Fruit fly (Drosophila melanogaster) whole organism, prepupa: Measurements from ENCODE around the gene CG14546.

Source experiments
- Blimp-1 ChIP-seq: fragments of 200-800 bp; sonication (Bioruptor generic); optimal IDR thresholded peaks from 3 replicates; lab custom pipeline; 2017; ENCODE audit warnings: missing biosample characterization, missing genetic modification characterization, mild to moderate bottlenecking, moderate library complexity, missing genetic modification reagents
- CG10631 ChIP-seq: fragments of 200-800 bp; sonication (Bioruptor generic); optimal IDR thresholded peaks from 2 replicates; lab custom pipeline; 2016; ENCODE audit warnings: missing biosample characterization, missing genetic modification characterization
- CG10669 ChIP-seq: fragments of 200-800 bp; sonication (Bioruptor generic); optimal IDR thresholded peaks from 3 replicates; lab custom pipeline; 2018; ENCODE audit warnings: missing biosample characterization, mild to moderate bottlenecking, missing genetic modification characterization, moderate library complexity
- CG11294 ChIP-seq: fragments of 200-800 bp; sonication (Bioruptor generic); IDR thresholded peaks from 2 replicates; pipeline ENCODE4 v1.3.6; 2022; ENCODE audit warnings: missing biosample characterization, missing genetic modification characterization
- CG11762 ChIP-seq: fragments of 200-800 bp; sonication (Bioruptor generic); optimal IDR thresholded peaks from 3 replicates; lab custom pipeline; 2016; ENCODE audit warnings: missing biosample characterization, missing genetic modification characterization; ENCODE audit not compliant: insufficient read depth
- CG11902 ChIP-seq: fragments of 200-800 bp; sonication (Bioruptor generic); optimal IDR thresholded peaks from 3 replicates; lab custom pipeline; 2016; ENCODE audit warnings: missing biosample characterization, missing genetic modification characterization
- CG15336 ChIP-seq: fragments of 200-800 bp; sonication (Bioruptor generic); IDR thresholded peaks from 2 replicates; pipeline ENCODE4 v1.3.6; 2022; ENCODE audit warnings: missing biosample characterization, missing genetic modification characterization
- CG1621 ChIP-seq: fragments of 200-800 bp; sonication (Bioruptor generic); optimal IDR thresholded peaks from 3 replicates; lab custom pipeline; 2018; ENCODE audit warnings: missing biosample characterization, mild to moderate bottlenecking, missing genetic modification characterization
- CG16779 ChIP-seq: fragments of 200-800 bp; sonication (Bioruptor generic); optimal IDR thresholded peaks from 3 replicates; lab custom pipeline; 2017; ENCODE audit warnings: missing biosample characterization, mild to moderate bottlenecking, missing genetic modification characterization
- CG31627 ChIP-seq: fragments of 200-800 bp; sonication (Bioruptor generic); optimal IDR thresholded peaks from 3 replicates; lab custom pipeline; 2016; ENCODE audit warnings: missing biosample characterization, missing genetic modification characterization
- CG32006 ChIP-seq: fragments of 200-800 bp; sonication (Bioruptor generic); optimal IDR thresholded peaks from 3 replicates; lab custom pipeline; 2017; ENCODE audit warnings: missing biosample characterization, mild to moderate bottlenecking, missing genetic modification characterization
- CG34406 ChIP-seq: fragments of 200-800 bp; sonication (Bioruptor generic); optimal IDR thresholded peaks from 3 replicates; lab custom pipeline; 2016; ENCODE audit warnings: missing biosample characterization, missing genetic modification characterization
- CG3919 ChIP-seq: fragments of 200-800 bp; sonication (Bioruptor generic); optimal IDR thresholded peaks from 3 replicates; lab custom pipeline; 2016; ENCODE audit warnings: missing biosample characterization, missing genetic modification characterization
- CG4318 ChIP-seq: fragments of 200-800 bp; sonication (Bioruptor generic); optimal IDR thresholded peaks from 3 replicates; lab custom pipeline; 2017; ENCODE audit warnings: missing biosample characterization, mild to moderate bottlenecking, missing genetic modification characterization
- CG6163 ChIP-seq: fragments of 200-800 bp; sonication (Bioruptor generic); IDR thresholded peaks from 3 replicates; pipeline ENCODE4 v1.3.6; 2022; ENCODE audit warnings: missing biosample characterization, missing genetic modification characterization
- CG6276 ChIP-seq: fragments of 200-800 bp; sonication (Bioruptor generic); optimal IDR thresholded peaks from 2 replicates; lab custom pipeline; 2017; ENCODE audit warnings: missing biosample characterization, mild to moderate bottlenecking, missing genetic modification characterization
- CG6792 ChIP-seq: fragments of 200-800 bp; sonication (Bioruptor generic); optimal IDR thresholded peaks from 3 replicates; lab custom pipeline; 2016; ENCODE audit warnings: missing biosample characterization, missing genetic modification characterization
- CG6808 ChIP-seq: fragments of 200-800 bp; sonication (Bioruptor generic); optimal IDR thresholded peaks from 3 replicates; lab custom pipeline; 2017; ENCODE audit warnings: missing biosample characterization, missing genetic modification characterization, mild to moderate bottlenecking, moderate library complexity, missing genetic modification reagents
- CG8119 ChIP-seq: fragments of 200-800 bp; sonication (Bioruptor generic); IDR thresholded peaks from 3 replicates; pipeline ENCODE4 v1.3.6; 2022; ENCODE audit warnings: missing biosample characterization, missing genetic modification characterization
- CG8319 ChIP-seq: fragments of 200-800 bp; sonication (Bioruptor generic); optimal IDR thresholded peaks from 3 replicates; lab custom pipeline; 2016; ENCODE audit warnings: missing biosample characterization, missing genetic modification characterization
- CG8632 ChIP-seq: fragments of 200-800 bp; sonication (Bioruptor generic); optimal IDR thresholded peaks from 3 replicates; lab custom pipeline; 2016; ENCODE audit warnings: missing biosample characterization, missing genetic modification characterization
- CG9139 ChIP-seq: fragments of 200-800 bp; sonication (Bioruptor generic); optimal IDR thresholded peaks from 3 replicates; lab custom pipeline; 2017; ENCODE audit warnings: missing biosample characterization, mild to moderate bottlenecking, missing genetic modification characterization
- Eip75B ChIP-seq: fragments of 200-800 bp; sonication (Bioruptor generic); optimal IDR thresholded peaks from 3 replicates; lab custom pipeline; 2016; ENCODE audit warnings: missing biosample characterization, missing genetic modification characterization
- Eip78C ChIP-seq: fragments of 200-800 bp; sonication (Bioruptor generic); peaks from one replicate; lab custom pipeline; 2016; ENCODE audit warnings: missing biosample characterization, missing genetic modification characterization
- Eip93F ChIP-seq: fragments of 200-800 bp; sonication (Bioruptor generic); optimal IDR thresholded peaks from 2 replicates; lab custom pipeline; 2016; ENCODE audit warnings: missing biosample characterization, mild to moderate bottlenecking, missing genetic modification characterization
- Gug ChIP-seq: fragments of 200-800 bp; sonication (Bioruptor generic); IDR thresholded peaks from 2 replicates; pipeline ENCODE4 v1.3.6; 2022; ENCODE audit warnings: missing biosample characterization, missing genetic modification characterization
- Hr38 ChIP-seq: sonication (Bioruptor generic); optimal IDR thresholded peaks from 2 replicates; lab custom pipeline; 2016; ENCODE audit warnings: missing biosample characterization, missing genetic modification characterization
- Hr39 ChIP-seq: fragments of 200-800 bp; sonication (Bioruptor generic); optimal IDR thresholded peaks from 2 replicates; lab custom pipeline; 2016; ENCODE audit warnings: missing biosample characterization, missing genetic modification characterization
- Hr4 ChIP-seq: fragments of 200-800 bp; sonication (Bioruptor generic); optimal IDR thresholded peaks from 3 replicates; lab custom pipeline; 2016; ENCODE audit warnings: missing biosample characterization, missing genetic modification characterization
- Met ChIP-seq: fragments of 200-800 bp; sonication (Bioruptor generic); optimal IDR thresholded peaks from 3 replicates; lab custom pipeline; 2016; ENCODE audit warnings: missing biosample characterization, missing genetic modification characterization
- Smox ChIP-seq: fragments of 200-800 bp; sonication (Bioruptor generic); optimal IDR thresholded peaks from 3 replicates; lab custom pipeline; 2016; ENCODE audit warnings: missing biosample characterization, missing genetic modification characterization
- Sox102F ChIP-seq: fragments of 200-800 bp; sonication (Bioruptor generic); optimal IDR thresholded peaks from 2 replicates; lab custom pipeline; 2016; ENCODE audit warnings: missing biosample characterization, mild to moderate bottlenecking, missing genetic modification characterization
- Sox14 ChIP-seq: fragments of 200-800 bp; sonication (Bioruptor generic); optimal IDR thresholded peaks from 3 replicates; lab custom pipeline; 2016; ENCODE audit warnings: missing biosample characterization, missing genetic modification characterization
- Sox15 ChIP-seq: fragments of 200-800 bp; sonication (Bioruptor generic); optimal IDR thresholded peaks from 3 replicates; lab custom pipeline; 2016; ENCODE audit warnings: missing biosample characterization, missing genetic modification characterization
- achi ChIP-seq: fragments of 200-800 bp; sonication (Bioruptor generic); optimal IDR thresholded peaks from 3 replicates; lab custom pipeline; 2016; ENCODE audit warnings: missing biosample characterization, missing genetic modification characterization
- acj6 ChIP-seq: fragments of 200-800 bp; sonication (Bioruptor generic); optimal IDR thresholded peaks from 3 replicates; lab custom pipeline; 2016; ENCODE audit warnings: missing biosample characterization, missing genetic modification characterization
- cyc ChIP-seq: fragments of 200-800 bp; sonication (Bioruptor generic); optimal IDR thresholded peaks from 3 replicates; lab custom pipeline; 2016; ENCODE audit warnings: missing biosample characterization, missing genetic modification characterization
- dac ChIP-seq: fragments of 200-800 bp; sonication (Bioruptor generic); optimal IDR thresholded peaks from 2 replicates; lab custom pipeline; 2017; ENCODE audit warnings: missing biosample characterization, mild to moderate bottlenecking, missing genetic modification characterization
- dsx ChIP-seq: fragments of 200-800 bp; optimal IDR thresholded peaks from 3 replicates; lab custom pipeline; 2019; ENCODE audit warnings: missing biosample characterization, mild to moderate bottlenecking, missing genetic modification characterization, moderate library complexity; ENCODE audit not compliant: poor library complexity, severe bottlenecking
- eg ChIP-seq: fragments of 200-800 bp; sonication (Bioruptor generic); IDR thresholded peaks from 3 replicates; pipeline ENCODE4 v1.3.6; 2022; ENCODE audit warnings: missing biosample characterization, missing genetic modification characterization
- esn ChIP-seq: fragments of 200-800 bp; sonication (Bioruptor generic); optimal IDR thresholded peaks from 2 replicates; lab custom pipeline; 2016; ENCODE audit warnings: missing biosample characterization, mild to moderate bottlenecking, missing genetic modification characterization, moderate library complexity
- fd59A ChIP-seq: fragments of 200-800 bp; sonication (Bioruptor generic); optimal IDR thresholded peaks from 2 replicates; lab custom pipeline; 2017; ENCODE audit warnings: missing biosample characterization, mild to moderate bottlenecking, missing genetic modification characterization, missing genetic modification reagents
- fkh ChIP-seq: fragments of 200-800 bp; sonication (Bioruptor generic); optimal IDR thresholded peaks from 3 replicates; lab custom pipeline; 2017; ENCODE audit warnings: missing biosample characterization, mild to moderate bottlenecking, missing genetic modification characterization, moderate library complexity
- net ChIP-seq: fragments of 200-800 bp; sonication (Bioruptor generic); optimal IDR thresholded peaks from 3 replicates; lab custom pipeline; 2016; ENCODE audit warnings: missing biosample characterization, missing genetic modification characterization
- pdm3 ChIP-seq: fragments of 200-800 bp; sonication (Bioruptor generic); optimal IDR thresholded peaks from 3 replicates; lab custom pipeline; 2016; ENCODE audit warnings: missing biosample characterization, missing genetic modification characterization
- salr ChIP-seq, 2 experiments: fragments of 200-800 bp; sonication (Bioruptor generic); optimal IDR thresholded peaks; 3 replicates each; lab custom pipeline; 2016 to 2018; ENCODE audit warnings: missing biosample characterization in 2 of 2, missing genetic modification characterization in 2 of 2, mild to moderate bottlenecking in 1 of 2
- spab ChIP-seq: fragments of 200-800 bp; sonication (Bioruptor generic); optimal IDR thresholded peaks from 2 replicates; lab custom pipeline; 2017; ENCODE audit warnings: missing biosample characterization, mild to moderate bottlenecking, missing genetic modification characterization, missing genetic modification reagents
- ss ChIP-seq, 2 experiments: fragments of 200-800 bp; sonication (Bioruptor generic); optimal IDR thresholded peaks; 2 replicates in 1 of 2; 3 replicates in 1 of 2; lab custom pipeline; 2017 to 2018; ENCODE audit warnings: mild to moderate bottlenecking in 2 of 2, missing biosample characterization in 2 of 2, missing genetic modification characterization in 2 of 2, moderate library complexity in 1 of 2
- svp ChIP-seq: fragments of 200-800 bp; sonication (Bioruptor generic); peaks from one replicate; lab custom pipeline; 2016; ENCODE audit warnings: missing biosample characterization, missing genetic modification characterization
- vri ChIP-seq: fragments of 200-800 bp; sonication (Bioruptor generic); optimal IDR thresholded peaks from 3 replicates; lab custom pipeline; 2016; ENCODE audit warnings: missing biosample characterization, mild to moderate bottlenecking, missing genetic modification characterization

Gene CG14546

dm6 chr3R:25880198-25880970, 42.0 kb downstream of the CG14546 start:
- TF ChIP-seq Blimp-1 (GFP tag; lab: Kevin White, UChicago) (peak; percentile 14), CG15336 (GFP tag; lab: Robert Waterston, UW) (peak; percentile 70), CG8319 (no peak), CG3919 (GFP tag; lab: Kevin White, UChicago) (peak; percentile 43), Hr39 (GFP tag; lab: Kevin White, UChicago) (peak; percentile 28), Hr38 (GFP tag; lab: Kevin White, UChicago) (no peak), esn (GFP tag; lab: Kevin White, UChicago) (peak; percentile 53), CG31627 (GFP tag; lab: Kevin White, UChicago) (peak; percentile 39), CG6276 (GFP tag; lab: Kevin White, UChicago) (peak; percentile 21), CG11762 (GFP tag; lab: Kevin White, UChicago) (peak; percentile 22), CG1621 (tag; lab: Kevin White, UChicago) (no peak), Met (GFP tag; lab: Kevin White, UChicago) (peak; percentile 35), Sox14 (GFP tag; lab: Kevin White, UChicago) (no peak), Gug (GFP tag; lab: Robert Waterston, UW) (peak; percentile 11; the same call in 1 of the 2 replicates), pdm3 (GFP tag; lab: Kevin White, UChicago) (peak; percentile 15), CG4318 (GFP tag; lab: Kevin White, UChicago) (peak; percentile 42), CG10669 (GFP tag; lab: Kevin White, UChicago) (peak; percentile 28), dsx (GFP tag; lab: Kevin White, UChicago) (peak; percentile 9), Hr4 (GFP tag; lab: Kevin White, UChicago) (peak; percentile 47), CG8119 (GFP tag; lab: Robert Waterston, UW) (peak; percentile 70), CG10631 (GFP tag; lab: Kevin White, UChicago) (peak; percentile 66), CG6792 (GFP tag; lab: Kevin White, UChicago) (peak; percentile 62), salr (GFP tag; optimal IDR thresholded peaks at IDR 0.05; lab: Kevin White, UChicago) (peak in 1 of 2 experiments; percentile 55), achi (GFP tag; lab: Kevin White, UChicago) (peak; percentile 63), net (GFP tag; lab: Kevin White, UChicago) (peak; percentile 52), Sox15 (no peak), CG6808 (GFP tag; lab: Kevin White, UChicago) (no peak), fd59A (GFP tag; lab: Kevin White, UChicago) (no peak), eg (GFP tag; lab: Robert Waterston, UW) (no peak), CG34406 (peak; percentile 64), acj6 (peak; percentile 24), CG11902 (GFP tag; lab: Kevin White, UChicago) (no peak), CG16779 (no peak), CG11294 (no peak), Eip78C (GFP tag; lab: Kevin White, UChicago) (peak; percentile 76), ss (GFP tag; optimal IDR thresholded peaks at IDR 0.05; lab: Kevin White, UChicago) (peak; percentile 9 to 50), CG8632 (GFP tag; lab: Kevin White, UChicago) (peak; percentile 57), Eip75B (peak; percentile 35), CG32006 (GFP tag; lab: Kevin White, UChicago) (peak; percentile 82), Sox102F (no peak), CG9139 (GFP tag; lab: Kevin White, UChicago) (no peak), CG6163 (GFP tag; lab: Robert Waterston, UW) (peak; percentile 18; the same call in 1 of the 3 replicates), dac (no peak), cyc (peak; percentile 14), spab (GFP tag; lab: Kevin White, UChicago) (peak; percentile 23), fkh (peak; percentile 71), vri (GFP tag; lab: Kevin White, UChicago) (peak; percentile 12), svp (GFP tag; lab: Kevin White, UChicago) (peak; percentile 55), Eip93F (no peak), Smox (GFP tag; lab: Kevin White, UChicago) (peak; percentile 3)
